Worm (Caenorhabditis elegans): ENCODE results near the gene mstr-2.
A peak's percentile ranks its signal among the peaks of the same experiment; 100 is the strongest.

The mstr-2 gene

ce11 chrIII:4504358-4504757 is 35.4 kb downstream of the mstr-2 start:
- TF ChIP-seq flt-1 (GFP tag; IDR thresholded peaks at IDR 0.05) (no peak), pes-1 (GFP tag; IDR thresholded peaks at IDR 0.05) (no peak), ama-1 (optimal IDR thresholded peaks at IDR 0.05) (no peak), ceh-13 (GFP tag; optimal IDR thresholded peaks at IDR 0.05) (no peak), scrt-1 (GFP tag; IDR thresholded peaks at IDR 0.05) (no peak), hnd-1 (tag; optimal IDR thresholded peaks at IDR 0.05) (no peak), ceh-36 (tag; optimal IDR thresholded peaks at IDR 0.05) (no peak), aly-1 (tag; optimal IDR thresholded peaks at IDR 0.05) (no peak), F13C5.2 (tag; optimal IDR thresholded peaks at IDR 0.05) (no peak), hmbx-1 (tag; optimal IDR thresholded peaks at IDR 0.05) (no peak), ets-7 (tag; optimal IDR thresholded peaks at IDR 0.05) (no peak), tbx-11 (GFP tag; IDR thresholded peaks at IDR 0.05) (no peak), hmg-4 (GFP tag; optimal IDR thresholded peaks at IDR 0.05) (no peak), tbx-37 (GFP tag; conservative IDR thresholded peaks at IDR 0.05) (no peak), B0310.2 (tag; optimal IDR thresholded peaks at IDR 0.05) (no peak), tra-4 (tag; optimal IDR thresholded peaks at IDR 0.05) (no peak), sea-1 (GFP tag; conservative IDR thresholded peaks at IDR 0.05) (no peak)

- TF ChIP-seq ceh-36 (tag; optimal IDR thresholded peaks at IDR 0.05) (no peak), pes-1 (GFP tag; IDR thresholded peaks at IDR 0.05) (no peak), ceh-13 (GFP tag; optimal IDR thresholded peaks at IDR 0.05) (no peak), F13C5.2 (tag; optimal IDR thresholded peaks at IDR 0.05) (no peak), ama-1 (optimal IDR thresholded peaks at IDR 0.05) (no peak), ets-7 (tag; optimal IDR thresholded peaks at IDR 0.05) (no peak), tbx-37 (GFP tag; conservative IDR thresholded peaks at IDR 0.05) (no peak), hmg-4 (GFP tag; optimal IDR thresholded peaks at IDR 0.05) (no peak)
These were observed 36.1 kb downstream of the mstr-2 start for ce11 chrIII:4504934-4505484.

ce11 chrIII:4505726-4506125 is 36.8 kb downstream of the mstr-2 start:
- TF ChIP-seq aly-1 (tag; optimal IDR thresholded peaks at IDR 0.05) (no peak), tra-4 (tag; optimal IDR thresholded peaks at IDR 0.05) (no peak), flt-1 (GFP tag; IDR thresholded peaks at IDR 0.05) (no peak), F13C5.2 (tag; optimal IDR thresholded peaks at IDR 0.05) (no peak), ceh-13 (GFP tag; optimal IDR thresholded peaks at IDR 0.05) (no peak), hnd-1 (tag; optimal IDR thresholded peaks at IDR 0.05) (no peak), ceh-36 (tag; optimal IDR thresholded peaks at IDR 0.05) (no peak), ama-1 (optimal IDR thresholded peaks at IDR 0.05) (no peak), B0310.2 (tag; optimal IDR thresholded peaks at IDR 0.05) (no peak), ets-7 (tag; optimal IDR thresholded peaks at IDR 0.05) (no peak), sea-1 (GFP tag; conservative IDR thresholded peaks at IDR 0.05) (no peak), scrt-1 (GFP tag; IDR thresholded peaks at IDR 0.05) (no peak), hmbx-1 (tag; optimal IDR thresholded peaks at IDR 0.05) (no peak), hmg-4 (GFP tag; optimal IDR thresholded peaks at IDR 0.05) (no peak), tbx-11 (GFP tag; IDR thresholded peaks at IDR 0.05) (no peak), pes-1 (GFP tag; IDR thresholded peaks at IDR 0.05) (no peak), tbx-37 (GFP tag; conservative IDR thresholded peaks at IDR 0.05) (no peak)

ce11 chrIII:4506140-4506539 is 37.2 kb downstream of the mstr-2 start:
- TF ChIP-seq F13C5.2 (tag; optimal IDR thresholded peaks at IDR 0.05) (no peak), aly-1 (tag; optimal IDR thresholded peaks at IDR 0.05) (no peak), ceh-36 (tag; optimal IDR thresholded peaks at IDR 0.05) (no peak), hnd-1 (tag; optimal IDR thresholded peaks at IDR 0.05) (no peak), hmg-4 (GFP tag; optimal IDR thresholded peaks at IDR 0.05) (no peak), hmbx-1 (tag; optimal IDR thresholded peaks at IDR 0.05) (no peak), tbx-11 (GFP tag; IDR thresholded peaks at IDR 0.05) (no peak), ceh-13 (GFP tag; optimal IDR thresholded peaks at IDR 0.05) (no peak), tra-4 (tag; optimal IDR thresholded peaks at IDR 0.05) (no peak), sea-1 (GFP tag; conservative IDR thresholded peaks at IDR 0.05) (no peak), pes-1 (GFP tag; IDR thresholded peaks at IDR 0.05) (no peak), tbx-37 (GFP tag; conservative IDR thresholded peaks at IDR 0.05) (no peak), flt-1 (GFP tag; IDR thresholded peaks at IDR 0.05) (no peak), B0310.2 (tag; optimal IDR thresholded peaks at IDR 0.05) (no peak), ets-7 (tag; optimal IDR thresholded peaks at IDR 0.05) (no peak), ama-1 (optimal IDR thresholded peaks at IDR 0.05) (no peak), scrt-1 (GFP tag; IDR thresholded peaks at IDR 0.05) (no peak)

ce11 chrIII:4506590-4507128 is 37.7 kb downstream of the mstr-2 start:
- TF ChIP-seq scrt-1 (GFP tag; IDR thresholded peaks at IDR 0.05) (no peak), tra-4 (tag; optimal IDR thresholded peaks at IDR 0.05) (no peak), ets-7 (tag; optimal IDR thresholded peaks at IDR 0.05) (no peak), B0310.2 (tag; optimal IDR thresholded peaks at IDR 0.05) (no peak), flt-1 (GFP tag; IDR thresholded peaks at IDR 0.05) (no peak), tbx-37 (GFP tag; conservative IDR thresholded peaks at IDR 0.05) (no peak), hmg-4 (GFP tag; optimal IDR thresholded peaks at IDR 0.05) (no peak)

ce11 chrIII:4508064-4508905 is 39.4 kb downstream of the mstr-2 start, which contains the start of the genes cct-5 and F25F2.1:
cct-5 (minus strand) TSS chrIII:4508114.
F25F2.1 (plus strand) TSS chrIII:4508855.
- no peak for TF ChIP-seq tra-4 (tag; optimal IDR thresholded peaks at IDR 0.05)
- no peak for TF ChIP-seq tbx-37 (GFP tag; conservative IDR thresholded peaks at IDR 0.05)
- peak; percentile 1 for TF ChIP-seq ceh-13 (GFP tag; optimal IDR thresholded peaks at IDR 0.05)
- peak; percentile 66 for TF ChIP-seq F13C5.2 (tag; optimal IDR thresholded peaks at IDR 0.05)

- no peak for TF ChIP-seq tbx-11 (GFP tag; IDR thresholded peaks at IDR 0.05)
- TF ChIP-seq ceh-36 (tag; optimal IDR thresholded peaks at IDR 0.05) = no peak
- TF ChIP-seq tra-4 (tag; optimal IDR thresholded peaks at IDR 0.05) = no peak
- no peak for TF ChIP-seq ama-1 (optimal IDR thresholded peaks at IDR 0.05)
- TF ChIP-seq hnd-1 (tag; optimal IDR thresholded peaks at IDR 0.05) = no peak
- TF ChIP-seq ets-7 (tag; optimal IDR thresholded peaks at IDR 0.05) = no peak
- no peak for TF ChIP-seq pes-1 (GFP tag; IDR thresholded peaks at IDR 0.05)
- TF ChIP-seq sea-1 (GFP tag; conservative IDR thresholded peaks at IDR 0.05) = no peak
- TF ChIP-seq tbx-37 (GFP tag; conservative IDR thresholded peaks at IDR 0.05) = no peak
- peak; percentile 7 for TF ChIP-seq F13C5.2 (tag; optimal IDR thresholded peaks at IDR 0.05)
- TF ChIP-seq hmbx-1 (tag; optimal IDR thresholded peaks at IDR 0.05) = no peak
- TF ChIP-seq hmg-4 (GFP tag; optimal IDR thresholded peaks at IDR 0.05) = peak; percentile 63
- no peak for TF ChIP-seq ceh-13 (GFP tag; optimal IDR thresholded peaks at IDR 0.05)
These were observed 45.0 kb downstream of the mstr-2 start for ce11 chrIII:4513926-4514325.
